Worm (Caenorhabditis elegans): Measurements from ENCODE around the gene K09F6.10.
A peak's percentile ranks its signal among the peaks of the same experiment; 100 is the strongest.

Gene K09F6.10

ce11 chrII:2324956-2325355 is 36.3 kb upstream of the K09F6.10 start, which contains the start of gene ZK1240.11:
Gene ZK1240.11, plus strand, starts transcription at chrII:2325256.
- TF ChIP-seq hlh-8 (tag; optimal IDR thresholded peaks at IDR 0.05), result no peak
- no peak for TF ChIP-seq C38D4.7 (GFP tag; optimal IDR thresholded peaks at IDR 0.05)
- TF ChIP-seq rnt-1 (tag; optimal IDR thresholded peaks at IDR 0.05), result no peak
- no peak for TF ChIP-seq ceh-30 (tag; optimal IDR thresholded peaks at IDR 0.05)
- TF ChIP-seq ceh-48 (tag; optimal IDR thresholded peaks at IDR 0.05), result no peak
- no peak for TF ChIP-seq elt-2 (tag; optimal IDR thresholded peaks at IDR 0.05)
- no peak for TF ChIP-seq ceh-45 (GFP tag; IDR thresholded peaks at IDR 0.05)

- TF ChIP-seq ttx-3 (tag; optimal IDR thresholded peaks at IDR 0.05), result no peak
- TF ChIP-seq hlh-30 (tag; optimal IDR thresholded peaks at IDR 0.05; ENCODE audit: insufficient read depth), result no peak
- TF ChIP-seq ceh-31 (tag; optimal IDR thresholded peaks at IDR 0.05), result no peak
- no peak for TF ChIP-seq rnt-1 (tag; optimal IDR thresholded peaks at IDR 0.05)
- no peak for TF ChIP-seq nhr-11 (tag; optimal IDR thresholded peaks at IDR 0.05)
- TF ChIP-seq ets-4 (tag; optimal IDR thresholded peaks at IDR 0.05), result no peak
- TF ChIP-seq ama-1 (optimal IDR thresholded peaks at IDR 0.05), result no peak
- no peak for TF ChIP-seq eyg-1 (tag; optimal IDR thresholded peaks at IDR 0.05)
Observed at ce11 chrII:2322857-2323518, 34.3 kb upstream of the K09F6.10 start, which contains the start of the genes ZK1240.6 and ZK1240.2. Gene ZK1240.6, minus strand, starts transcription at chrII:2322907. Gene ZK1240.2, plus strand, starts transcription at chrII:2323376.

ce11 chrII:2320097-2320496 is 31.4 kb upstream of the K09F6.10 start, which contains the start of gene ZK1240.3:
Gene ZK1240.3, plus strand, starts transcription at chrII:2320334.
- TF ChIP-seq sox-4 (tag; optimal IDR thresholded peaks at IDR 0.05) (no peak), pax-1 (tag; optimal IDR thresholded peaks at IDR 0.05) (no peak), elt-2 (tag; optimal IDR thresholded peaks at IDR 0.05) (peak; percentile 17)

- TF ChIP-seq dve-1 (tag; optimal IDR thresholded peaks at IDR 0.05), result no peak
- TF ChIP-seq Y22D7AL.16 (tag; optimal IDR thresholded peaks at IDR 0.05), result no peak
- no peak for TF ChIP-seq tbx-7 (tag; optimal IDR thresholded peaks at IDR 0.05)
Observed at ce11 chrII:2317883-2318357, 29.2 kb upstream of the K09F6.10 start, which contains the start of the genes ZK1240.5 and ZK1240.9. Gene ZK1240.5, minus strand, starts transcription at chrII:2317933. Gene ZK1240.9, plus strand, starts transcription at chrII:2318189.

- no peak for TF ChIP-seq ceh-2 (tag; optimal IDR thresholded peaks at IDR 0.05)
- TF ChIP-seq sox-2 (GFP tag; IDR thresholded peaks at IDR 0.05), result no peak
Observed at ce11 chrII:2312747-2313146, 24.1 kb upstream of the K09F6.10 start, which contains the start of the genes trim-21 and B0281.1. Gene trim-21, minus strand, starts transcription at chrII:2312847. Gene B0281.1, plus strand, starts transcription at chrII:2313067.

ce11 chrII:2306741-2307140 is 18.1 kb upstream of the K09F6.10 start, which contains the start of gene B0281.3:
Gene B0281.3, plus strand, starts transcription at chrII:2307041.
- TF ChIP-seq unc-42 (tag; optimal IDR thresholded peaks at IDR 0.05) (no peak), K09A11.1 (tag; optimal IDR thresholded peaks at IDR 0.05; ENCODE audit: insufficient read depth) (no peak), lim-6 (tag; optimal IDR thresholded peaks at IDR 0.05) (no peak), che-1 (tag; optimal IDR thresholded peaks at IDR 0.05) (no peak)

- TF ChIP-seq zip-5 (tag; optimal IDR thresholded peaks at IDR 0.05), result no peak
- TF ChIP-seq fax-1 (tag; optimal IDR thresholded peaks at IDR 0.05), result no peak
- no peak for TF ChIP-seq C38D4.7 (GFP tag; optimal IDR thresholded peaks at IDR 0.05)
- TF ChIP-seq pag-3 (tag; optimal IDR thresholded peaks at IDR 0.05; ENCODE audit: borderline replicate concordance), result no peak
- TF ChIP-seq pha-4 (tag; optimal IDR thresholded peaks at IDR 0.05), result no peak
- TF ChIP-seq hlh-8 (tag; optimal IDR thresholded peaks at IDR 0.05), result no peak
- no peak for TF ChIP-seq Y22D7AL.16 (tag; optimal IDR thresholded peaks at IDR 0.05)
Observed at ce11 chrII:2305507-2305906, 16.8 kb upstream of the K09F6.10 start.

All from whole organism, late embryonic.